Worm (Caenorhabditis elegans): ENCODE measurements around the gene bcas-2.

The bcas-2 gene

DNA sequence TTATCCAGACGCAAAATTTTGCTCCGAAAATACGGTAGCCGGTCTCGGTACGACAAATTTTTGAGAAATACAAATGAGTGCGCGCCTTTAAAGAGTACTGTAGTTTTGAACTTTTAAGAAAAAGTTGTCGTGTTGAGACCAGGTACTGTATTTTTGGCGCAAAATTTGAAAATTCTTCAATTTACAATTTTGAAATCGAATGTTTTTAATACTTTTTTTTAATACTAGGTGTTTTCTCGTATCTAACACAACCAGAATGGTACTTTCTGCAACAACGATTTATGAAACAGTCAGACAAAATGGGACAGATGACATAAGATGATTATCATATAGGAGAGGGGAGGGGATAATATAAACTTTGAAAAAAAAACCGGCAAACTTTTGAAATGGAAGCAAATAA, 49.9 kb downstream of the bcas-2 start:
- TF ChIP-seq ztf-29 (GFP tag; IDR thresholded peaks at IDR 0.05) (no peak), med-1 (GFP tag; optimal IDR thresholded peaks at IDR 0.05; ENCODE audit: insufficient read depth) (no peak), flt-1 (GFP tag; IDR thresholded peaks at IDR 0.05) (no peak), ref-1 (GFP tag; conservative IDR thresholded peaks at IDR 0.05) (no peak), tab-1 (GFP tag; IDR thresholded peaks at IDR 0.05) (no peak), ztf-23 (GFP tag; IDR thresholded peaks at IDR 0.05) (no peak), klf-2 (GFP tag; conservative IDR thresholded peaks at IDR 0.05) (no peak), cog-1 (tag; optimal IDR thresholded peaks at IDR 0.05) (no peak), T22C8.4 (GFP tag; IDR thresholded peaks at IDR 0.05) (no peak)
